1 worm cellular context compared by ENCODE assay signal in the genomic region with DNA sequence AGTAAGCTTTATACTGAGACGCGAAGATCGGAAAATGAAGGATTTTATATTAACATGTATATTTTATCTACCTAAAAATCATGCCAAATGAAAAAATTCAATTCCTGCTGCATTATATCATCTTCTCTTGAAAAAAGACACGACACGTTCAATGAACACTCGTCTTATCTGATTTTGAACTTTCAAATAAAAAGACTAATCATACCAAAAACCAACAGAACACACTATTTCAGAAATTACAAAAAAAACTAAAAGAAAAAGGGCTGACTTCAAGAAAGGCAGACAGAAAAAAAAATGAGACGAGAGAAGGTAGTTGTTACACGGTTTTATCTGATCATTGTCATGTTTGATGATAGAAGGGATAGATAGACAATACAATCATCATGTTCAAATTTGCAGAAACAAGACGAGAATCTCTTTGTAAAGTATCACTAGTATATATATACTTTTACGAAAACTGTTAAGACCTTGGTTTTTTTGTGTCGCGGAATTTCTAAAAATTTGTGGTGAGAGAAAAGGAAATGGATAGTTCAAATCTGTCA.
TF ChIP-seq lines count a peak whose summit lies in the region.

No protein-coding gene starts in this region.

TF ChIP-seq in whole organism, L4 larva, 104 proteins besides CTCF, POLR2A, EP300 and RAD21 (continued from another document):
- TF ChIP-seq F44E2.7 (GFP tag; IDR thresholded peaks at IDR 0.05; lab: Robert Waterston, UW) = no peak
